Fruit fly (Drosophila melanogaster): Measurements from ENCODE around the gene CG7255.

The CG7255 gene

DNA sequence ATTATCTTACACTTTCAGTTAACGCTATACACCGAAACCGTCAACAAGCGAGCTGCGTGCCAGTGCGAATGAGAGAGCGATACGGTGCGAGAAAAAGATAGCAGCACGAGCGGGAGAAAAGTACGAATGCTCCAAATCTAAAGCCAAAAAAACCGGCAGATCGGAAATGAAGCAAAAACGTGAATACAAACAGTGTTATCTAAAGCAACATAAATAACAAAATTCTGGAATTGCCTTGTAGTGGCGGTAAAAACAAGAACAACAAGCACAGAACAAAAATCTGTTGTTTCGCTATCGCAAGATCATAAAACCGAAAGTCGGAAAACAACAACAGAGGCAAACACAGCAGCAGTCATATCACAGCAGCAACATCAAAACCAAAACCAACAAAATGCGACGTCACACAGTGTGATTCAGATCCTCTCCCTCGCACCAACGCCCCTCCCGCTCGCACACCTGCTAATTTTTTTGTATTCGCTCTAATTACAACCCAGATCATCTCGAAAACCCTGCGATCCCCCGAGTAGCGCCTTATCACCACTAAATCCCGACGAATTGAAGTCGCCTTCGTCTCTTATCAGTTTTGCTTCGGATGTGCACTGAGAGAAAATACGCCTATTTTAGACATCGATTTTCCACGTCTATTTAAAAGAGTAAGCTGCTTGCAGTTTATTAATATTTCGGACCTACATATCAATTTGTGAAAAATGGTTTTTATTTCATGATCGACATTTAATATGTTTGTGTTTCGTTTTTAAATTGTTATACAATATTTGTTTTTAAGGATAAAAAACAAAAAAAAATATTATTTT is at the start of gene CG7255 (continued):
- TF ChIP-seq slbo (GFP tag; IDR thresholded peaks at IDR 0.05) (peak; percentile 6; the same call in 1 of the 2 replicates), CG2202 (tag; optimal IDR thresholded peaks at IDR 0.05) (no peak), CG30431 (GFP tag; optimal IDR thresholded peaks at IDR 0.05) (peak; percentile 19), tll (GFP tag; optimal IDR thresholded peaks at IDR 0.05) (peak in 1 of 2 experiments; percentile 46), sim (GFP tag; IDR thresholded peaks at IDR 0.05) (no peak), Dip2 (GFP tag; IDR thresholded peaks at IDR 0.05) (no peak), Neu2 (GFP tag; optimal IDR thresholded peaks at IDR 0.05; ENCODE audit: borderline replicate concordance) (no peak), Asciz (GFP tag; optimal IDR thresholded peaks at IDR 0.05) (no peak), CG1529 (GFP tag; optimal IDR thresholded peaks at IDR 0.05) (no peak), Hmr (GFP tag; optimal IDR thresholded peaks at IDR 0.05) (no peak), C15 (GFP tag; IDR thresholded peaks at IDR 0.05) (no peak), CG17802 (tag; optimal IDR thresholded peaks at IDR 0.05) (no peak), yki (optimal IDR thresholded peaks at IDR 0.05) (no peak), CG15601 (tag; optimal IDR thresholded peaks at IDR 0.05) (no peak), prd (optimal IDR thresholded peaks at IDR 0.05) (no peak), prd (GFP tag; IDR thresholded peaks at IDR 0.05) (peak; percentile 28; the same call in 2 of the 3 replicates), inv (GFP tag; IDR thresholded peaks at IDR 0.05; ENCODE audit: partially characterized antibody) (no peak), CG9609 (GFP tag; optimal IDR thresholded peaks at IDR 0.05) (no peak), kay (GFP tag; optimal IDR thresholded peaks at IDR 0.05) (peak; percentile 79), CG33557 (GFP tag; optimal IDR thresholded peaks at IDR 0.05) (no peak), CG2678 (tag; optimal IDR thresholded peaks at IDR 0.05) (peak; percentile 19), B-H2 (GFP tag; optimal IDR thresholded peaks at IDR 0.05) (no peak), CG4282 (GFP tag; optimal IDR thresholded peaks at IDR 0.05) (no peak), CG7556 (GFP tag; optimal IDR thresholded peaks at IDR 0.05) (peak; percentile 31), CG10543 (GFP tag; optimal IDR thresholded peaks at IDR 0.05) (peak; percentile 11), HHEX (GFP tag; optimal IDR thresholded peaks at IDR 0.05) (peak; percentile 2), CG2199 (GFP tag; IDR thresholded peaks at IDR 0.05) (0 out of 3 replicates have a peak, but pooled peaks have one; percentile 22), gsb-n (tag; optimal IDR thresholded peaks at IDR 0.05) (no peak), grau (tag; optimal IDR thresholded peaks at IDR 0.05) (peak; percentile 9), CG31224 (GFP tag; IDR thresholded peaks at IDR 0.05) (peak; percentile 9; the same call in 1 of the 2 replicates), Oli (tag; optimal IDR thresholded peaks at IDR 0.05) (peak; percentile 40), CG34376 (GFP tag; optimal IDR thresholded peaks at IDR 0.05) (peak; percentile 81), CG6765 (GFP tag; optimal IDR thresholded peaks at IDR 0.05) (no peak), CG8924 (tag; optimal IDR thresholded peaks at IDR 0.05) (peak; percentile 9), CG9797 (GFP tag; optimal IDR thresholded peaks at IDR 0.05) (no peak), D (optimal IDR thresholded peaks at IDR 0.05) (no peak), D (GFP tag; optimal IDR thresholded peaks at IDR 0.05) (no peak), peb (GFP tag; IDR thresholded peaks at IDR 0.05) (peak; percentile 12; the same call in 1 of the 2 replicates), CG4360 (GFP tag; IDR thresholded peaks at IDR 0.05) (peak; percentile 71), CG5245 (GFP tag; optimal IDR thresholded peaks at IDR 0.05) (no peak), croc (GFP tag; conservative IDR thresholded peaks at IDR 0.05) (no peak), CG11723 (GFP tag; optimal IDR thresholded peaks at IDR 0.05) (no peak), H2.0 (GFP tag; IDR thresholded peaks at IDR 0.05) (no peak), en (GFP tag; optimal IDR thresholded peaks at IDR 0.05) (no peak), CG7271 (tag; optimal IDR thresholded peaks at IDR 0.05) (no peak), Bgb (GFP tag; IDR thresholded peaks at IDR 0.05; ENCODE audit: partially characterized antibody) (no peak), CG13123 (GFP tag; optimal IDR thresholded peaks at IDR 0.05) (no peak), klu (GFP tag; IDR thresholded peaks at IDR 0.05) (no peak), CG14441 (GFP tag; IDR thresholded peaks at IDR 0.05) (no peak), Deaf1 (tag; optimal IDR thresholded peaks at IDR 0.05) (peak; percentile 82)

Measured in whole organism, embryonic.